Worm (Caenorhabditis elegans): Measurements from ENCODE around the gene fbxl-3.
A peak's percentile ranks its signal among the peaks of the same experiment; 100 is the strongest.

Gene fbxl-3

ce11 chrII:5379614-5380077, 19.1 kb downstream of the fbxl-3 start, which contains the start of gene pkc-3 (continued):
- TF ChIP-seq nhr-23 (tag; optimal IDR thresholded peaks at IDR 0.05), result peak; percentile 89
- no peak for TF ChIP-seq nhr-76 (tag; optimal IDR thresholded peaks at IDR 0.05)
- TF ChIP-seq ceh-28 (tag; optimal IDR thresholded peaks at IDR 0.05), result peak; percentile 37
- no peak for TF ChIP-seq nhr-28 (tag; optimal IDR thresholded peaks at IDR 0.05)
- peak; percentile 94 for TF ChIP-seq pha-4 (tag; optimal IDR thresholded peaks at IDR 0.05)
- TF ChIP-seq egl-5 (tag; optimal IDR thresholded peaks at IDR 0.05), result no peak
- TF ChIP-seq ztf-11 (tag; optimal IDR thresholded peaks at IDR 0.05), result no peak
- TF ChIP-seq jun-1 (tag; optimal IDR thresholded peaks at IDR 0.05), result peak; percentile 77
- no peak for TF ChIP-seq nhr-67 (tag; optimal IDR thresholded peaks at IDR 0.05)
- peak; percentile 53 for TF ChIP-seq nfya-1 (tag; optimal IDR thresholded peaks at IDR 0.05; ENCODE audit: insufficient read depth)
- TF ChIP-seq ceh-82 (tag; optimal IDR thresholded peaks at IDR 0.05), result no peak
- TF ChIP-seq snpc-4 (tag; optimal IDR thresholded peaks at IDR 0.05), result peak; percentile 18
- peak in 2 of 3 experiments; percentile 17 to 30 for TF ChIP-seq elt-3 (tag; optimal IDR thresholded peaks at IDR 0.05)
- no peak for TF ChIP-seq unc-39 (tag; optimal IDR thresholded peaks at IDR 0.05)
- TF ChIP-seq egl-27 (tag; optimal IDR thresholded peaks at IDR 0.05), result no peak

- TF ChIP-seq nhr-11 (tag; optimal IDR thresholded peaks at IDR 0.05) (no peak), nhr-23 (tag; optimal IDR thresholded peaks at IDR 0.05) (peak; percentile 9), skn-1 (tag; optimal IDR thresholded peaks at IDR 0.05) (peak; percentile 82), lin-15B (tag; optimal IDR thresholded peaks at IDR 0.05) (no peak), nfya-1 (tag; optimal IDR thresholded peaks at IDR 0.05; ENCODE audit: insufficient read depth) (no peak), nhr-77 (tag; optimal IDR thresholded peaks at IDR 0.05) (no peak), ceh-9 (tag; optimal IDR thresholded peaks at IDR 0.05) (no peak), daf-12 (tag; optimal IDR thresholded peaks at IDR 0.05) (no peak), nhr-25 (tag; optimal IDR thresholded peaks at IDR 0.05) (peak; percentile 68), ZK546.5 (tag; optimal IDR thresholded peaks at IDR 0.05) (no peak), nhr-43 (tag; optimal IDR thresholded peaks at IDR 0.05; ENCODE audit: poor library complexity, severe bottlenecking) (peak; percentile 5), ztf-11 (tag; optimal IDR thresholded peaks at IDR 0.05) (no peak), egl-5 (tag; optimal IDR thresholded peaks at IDR 0.05) (no peak), ceh-28 (tag; optimal IDR thresholded peaks at IDR 0.05) (no peak)
Observed at ce11 chrII:5378239-5378521, 20.5 kb downstream of the fbxl-3 start.

- TF ChIP-seq elt-2 (tag; optimal IDR thresholded peaks at IDR 0.05) (no peak), mml-1 (tag; optimal IDR thresholded peaks at IDR 0.05) (no peak), ama-1 (optimal IDR thresholded peaks at IDR 0.05) (no peak), nhr-77 (tag; optimal IDR thresholded peaks at IDR 0.05) (no peak), snpc-4 (tag; optimal IDR thresholded peaks at IDR 0.05) (peak; percentile 15), elt-1 (tag; optimal IDR thresholded peaks at IDR 0.05) (no peak), egl-27 (tag; optimal IDR thresholded peaks at IDR 0.05) (no peak), lsy-12 (tag; optimal IDR thresholded peaks at IDR 0.05) (no peak), pha-4 (tag; optimal IDR thresholded peaks at IDR 0.05) (peak; percentile 63), nfya-1 (tag; optimal IDR thresholded peaks at IDR 0.05; ENCODE audit: insufficient read depth) (no peak), mdl-1 (tag; optimal IDR thresholded peaks at IDR 0.05) (no peak), lin-39 (tag; optimal IDR thresholded peaks at IDR 0.05) (no peak)
Observed at ce11 chrII:5377467-5378238, 21.0 kb downstream of the fbxl-3 start, which contains the start of gene prdx-2. Gene prdx-2 (plus strand): TSS chrII:5378195.

- TF ChIP-seq elt-3 (tag; optimal IDR thresholded peaks at IDR 0.05), result no peak
- no peak for TF ChIP-seq nhr-76 (tag; optimal IDR thresholded peaks at IDR 0.05)
- TF ChIP-seq elt-2 (tag; optimal IDR thresholded peaks at IDR 0.05), result peak; percentile 16
- TF ChIP-seq hmg-11 (tag; optimal IDR thresholded peaks at IDR 0.05), result no peak
- no peak for TF ChIP-seq fkh-10 (GFP tag; optimal IDR thresholded peaks at IDR 0.05)
- TF ChIP-seq sea-2 (GFP tag; optimal IDR thresholded peaks at IDR 0.05), result no peak
- TF ChIP-seq tbx-2 (tag; optimal IDR thresholded peaks at IDR 0.05), result no peak
Observed at ce11 chrII:5374967-5375366, 23.7 kb downstream of the fbxl-3 start, which contains the start of gene algn-2. Gene algn-2 (plus strand): TSS chrII:5375267.
